Fruit fly (Drosophila melanogaster): Measurements from ENCODE around the gene CG32537.

The CG32537 gene

DNA sequence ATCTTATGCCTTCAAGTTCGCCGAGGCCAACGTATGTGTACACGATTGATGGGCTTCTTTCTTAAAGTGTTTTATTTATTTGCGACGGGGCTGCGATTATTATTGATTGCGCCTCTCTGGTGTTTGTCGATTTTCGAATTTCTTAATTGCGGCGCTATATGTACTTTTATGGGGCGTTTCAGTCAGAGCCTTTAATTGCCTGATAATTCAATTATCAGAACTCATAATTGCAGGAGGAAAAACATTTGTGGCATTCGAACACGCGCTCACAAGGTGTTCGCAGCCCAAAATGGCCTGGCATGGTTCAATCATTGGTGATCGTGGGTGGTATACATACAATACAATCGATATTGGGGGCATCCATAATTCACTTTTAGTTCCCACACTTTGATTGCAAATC, 9.9 kb upstream of the CG32537 start:
- no peak for TF ChIP-seq CG17801 (GFP tag; optimal IDR thresholded peaks at IDR 0.05; ENCODE audit: partially characterized antibody)

DNA sequence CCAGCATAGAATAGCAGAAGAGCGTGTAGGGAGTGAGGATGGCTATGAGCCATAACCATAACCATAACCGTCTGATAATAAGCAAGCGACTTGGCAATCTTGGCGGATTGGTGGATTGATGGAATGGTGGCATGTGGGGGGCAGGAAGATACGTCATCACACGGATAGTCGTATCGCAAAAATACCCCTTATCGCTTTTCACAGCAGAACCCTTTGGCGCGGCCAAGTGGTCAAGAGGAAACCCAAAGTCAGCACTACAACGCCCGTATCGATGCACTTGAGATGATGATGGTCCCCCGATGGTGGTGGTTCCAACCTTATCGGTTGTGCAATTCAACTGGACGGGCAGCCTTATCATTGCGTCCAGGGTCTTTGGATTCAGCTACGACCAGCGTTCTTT, 9.1 kb upstream of the CG32537 start:
- no peak for TF ChIP-seq CG17801 (GFP tag; optimal IDR thresholded peaks at IDR 0.05; ENCODE audit: partially characterized antibody)

DNA sequence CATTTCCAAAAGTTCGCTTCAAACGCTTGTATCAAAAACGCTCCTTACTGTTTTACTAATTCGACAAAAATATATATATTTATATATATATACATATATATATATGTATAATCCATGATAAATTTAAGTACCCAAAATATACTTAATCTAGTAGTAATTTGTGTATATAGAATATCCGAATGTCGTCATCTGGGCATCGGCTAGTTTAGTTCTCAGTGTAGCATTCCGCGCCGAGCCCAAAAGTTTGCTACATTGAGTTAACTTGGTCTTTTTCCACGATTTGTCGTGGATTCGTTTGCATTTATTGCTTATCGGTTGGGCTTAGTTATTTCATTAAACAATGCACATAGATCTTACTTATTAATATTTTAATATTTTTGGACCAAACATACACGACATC, 4.9 kb upstream of the CG32537 start:
- no peak for TF ChIP-seq CG17801 (GFP tag; optimal IDR thresholded peaks at IDR 0.05; ENCODE audit: partially characterized antibody)

DNA sequence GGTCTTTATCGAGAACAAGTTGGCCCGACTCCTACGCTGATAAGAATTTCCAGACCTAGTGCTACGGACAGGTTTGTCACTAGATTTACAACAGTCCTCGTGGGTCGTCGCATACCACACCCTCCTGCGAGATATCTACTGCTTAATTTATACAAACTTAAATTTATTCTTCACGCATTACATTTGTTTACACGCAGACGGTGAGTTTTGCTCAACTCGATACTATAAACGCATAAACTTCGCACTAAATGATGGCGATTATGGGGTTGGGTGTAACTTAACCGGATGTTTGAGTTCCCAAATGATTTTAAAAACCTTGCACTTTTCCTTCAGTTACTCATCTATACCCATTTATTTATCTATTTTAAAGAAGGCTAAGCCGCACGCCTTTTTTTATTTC, 4.3 kb upstream of the CG32537 start:
- TF ChIP-seq CG17801 (GFP tag; optimal IDR thresholded peaks at IDR 0.05; ENCODE audit: partially characterized antibody), result no peak

DNA sequence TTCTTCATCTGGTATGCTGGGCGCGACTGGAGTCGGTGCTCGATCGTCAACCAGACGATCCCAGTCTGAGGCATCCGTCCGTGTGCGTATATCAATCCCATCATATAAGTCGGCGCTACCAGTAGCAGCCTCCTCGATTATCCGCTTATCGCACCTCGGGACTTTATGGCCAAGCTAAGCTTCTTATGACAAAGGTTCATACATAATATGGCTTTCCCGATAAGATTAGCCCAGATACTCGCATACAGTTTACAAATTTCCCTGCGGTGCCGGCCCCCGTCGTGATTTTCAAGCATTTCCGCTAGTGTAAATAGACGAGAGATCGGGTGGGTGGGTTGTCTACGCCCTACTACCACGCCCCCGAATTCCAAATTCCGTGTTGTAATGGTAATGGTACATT, 3.9 kb upstream of the CG32537 start, which contains the start of gene CG8028:
TSS of gene CG8028 (minus strand) at position 101 of the 400 bp plus-strand sequence.
- TF ChIP-seq CG17801 (GFP tag; optimal IDR thresholded peaks at IDR 0.05; ENCODE audit: partially characterized antibody), result no peak

DNA sequence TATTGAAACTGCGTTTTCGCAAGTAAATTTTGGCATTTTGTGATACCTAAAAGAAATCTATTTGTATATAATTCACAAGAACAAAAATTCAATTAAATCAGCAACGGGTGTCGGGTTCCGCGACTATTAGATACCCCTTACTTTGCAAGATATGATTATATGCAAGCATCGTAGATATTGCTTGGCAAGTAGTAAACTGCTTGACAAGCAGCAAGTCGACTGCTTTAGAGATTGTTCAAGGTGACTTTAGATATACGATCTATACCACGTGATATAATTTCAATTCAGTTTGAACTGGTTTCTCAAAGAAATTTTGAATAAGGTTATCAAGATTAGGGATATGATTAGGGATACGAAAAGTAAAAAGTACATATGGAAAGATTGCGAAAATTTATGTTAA, 2.1 kb upstream of the CG32537 start:
- TF ChIP-seq CG17801 (GFP tag; optimal IDR thresholded peaks at IDR 0.05; ENCODE audit: partially characterized antibody), result no peak

DNA sequence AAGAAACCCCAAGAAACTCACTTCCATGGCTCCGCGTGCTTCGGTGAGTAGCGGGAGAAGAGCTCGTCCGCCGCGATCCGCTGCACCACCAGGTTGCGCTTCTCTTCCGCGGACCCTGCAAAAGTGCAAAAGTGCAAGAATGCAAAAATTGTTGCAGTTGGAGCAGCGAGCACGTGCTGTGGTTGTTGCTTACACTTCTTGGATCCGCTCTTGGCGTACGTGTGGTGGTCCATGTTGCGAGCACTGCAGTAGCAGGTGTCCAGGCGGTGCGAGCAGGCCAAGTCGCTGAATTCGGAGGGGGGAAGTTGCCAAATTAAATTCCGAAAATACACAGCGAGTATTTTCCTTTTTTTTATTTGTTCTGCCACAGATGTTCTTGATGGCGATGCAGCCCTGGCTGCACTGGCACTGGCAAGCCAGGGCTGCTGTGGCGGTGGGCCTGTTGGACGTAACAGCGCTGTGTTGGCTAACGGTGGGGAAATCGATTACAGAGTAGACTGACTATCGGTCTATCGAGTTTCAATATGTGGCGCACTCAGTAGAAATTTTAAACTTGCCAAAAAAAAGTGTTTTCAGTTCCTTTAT, 7.8 kb downstream of the CG32537 start, which contains the start of gene CG8010:
TSS of gene CG8010 (minus strand) at position 413 of the 585 bp plus-strand sequence.
- TF ChIP-seq CG17801 (GFP tag; optimal IDR thresholded peaks at IDR 0.05; ENCODE audit: partially characterized antibody), result peak; percentile 78

DNA sequence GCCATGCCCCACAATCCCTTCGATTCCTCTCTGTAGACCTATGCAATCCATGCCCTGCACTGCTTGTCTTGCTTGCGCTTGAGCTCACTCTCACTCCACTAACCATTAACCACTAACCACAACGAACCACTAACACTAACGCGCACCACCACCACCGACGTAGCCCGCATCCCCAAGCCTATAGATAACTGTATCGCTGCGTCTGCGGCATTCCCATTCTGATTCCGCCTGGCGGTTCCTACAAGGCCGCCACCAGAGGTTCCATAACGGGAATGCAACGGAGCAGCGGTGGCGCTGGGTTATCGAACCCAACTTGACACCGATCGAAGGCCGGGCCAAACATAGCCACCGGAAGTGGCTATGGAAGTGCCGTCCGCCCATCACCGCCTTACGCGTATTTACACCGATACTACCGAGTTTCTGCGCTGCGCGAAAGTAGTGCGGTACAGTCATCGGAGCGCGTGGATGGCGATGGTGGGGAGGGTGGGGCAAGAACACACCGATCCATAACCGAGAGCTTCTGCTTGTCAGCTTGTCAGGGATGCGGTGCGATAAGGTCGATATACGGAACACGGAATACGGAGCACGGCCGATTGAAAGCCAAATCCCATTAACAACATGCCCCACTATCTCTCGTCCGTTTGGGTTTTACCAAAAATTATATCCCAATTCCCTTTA, 10.4 kb downstream of the CG32537 start:
- TF ChIP-seq CG17801 (GFP tag; optimal IDR thresholded peaks at IDR 0.05; ENCODE audit: partially characterized antibody), result no peak

DNA sequence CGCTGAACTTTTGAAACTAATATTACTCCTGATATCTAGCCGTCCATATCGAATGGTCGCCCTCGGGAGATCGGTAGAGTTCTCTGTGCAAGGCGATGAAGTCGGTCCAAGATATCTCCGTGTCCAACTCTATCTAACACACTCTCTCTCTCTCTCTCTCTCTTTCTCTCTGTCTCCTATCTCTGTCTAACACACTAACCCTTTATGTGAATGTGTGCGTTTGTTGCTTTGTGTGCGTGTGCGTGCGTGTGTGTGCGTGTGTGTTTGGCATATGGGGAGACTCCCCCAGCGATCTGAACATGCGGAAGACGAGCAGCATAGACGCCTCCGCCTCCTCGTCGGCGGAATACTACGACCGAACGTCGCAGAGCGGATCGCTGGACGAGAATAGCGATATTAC, 11.9 kb downstream of the CG32537 start:
- TF ChIP-seq CG17801 (GFP tag; optimal IDR thresholded peaks at IDR 0.05; ENCODE audit: partially characterized antibody), result no peak

DNA sequence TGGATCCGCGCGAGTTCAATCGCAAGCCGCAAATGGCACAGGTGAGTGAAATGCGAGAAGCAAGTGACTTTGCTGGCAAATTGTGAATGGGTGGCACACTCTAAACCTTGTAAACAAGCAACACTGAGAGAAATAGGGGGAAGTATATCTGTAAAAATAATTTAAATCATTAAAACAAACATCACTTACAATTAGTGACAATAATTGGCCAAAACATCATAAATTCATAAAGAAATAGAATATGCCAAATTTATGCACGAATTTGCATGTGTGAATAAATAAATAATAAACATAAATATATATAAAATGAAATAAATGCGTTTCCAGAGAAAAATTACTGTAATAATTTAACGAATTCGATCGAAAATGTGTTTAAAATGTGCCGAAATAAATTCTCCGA, 13.8 kb downstream of the CG32537 start:
- peak; percentile 49 for TF ChIP-seq CG17801 (GFP tag; optimal IDR thresholded peaks at IDR 0.05; ENCODE audit: partially characterized antibody)

DNA sequence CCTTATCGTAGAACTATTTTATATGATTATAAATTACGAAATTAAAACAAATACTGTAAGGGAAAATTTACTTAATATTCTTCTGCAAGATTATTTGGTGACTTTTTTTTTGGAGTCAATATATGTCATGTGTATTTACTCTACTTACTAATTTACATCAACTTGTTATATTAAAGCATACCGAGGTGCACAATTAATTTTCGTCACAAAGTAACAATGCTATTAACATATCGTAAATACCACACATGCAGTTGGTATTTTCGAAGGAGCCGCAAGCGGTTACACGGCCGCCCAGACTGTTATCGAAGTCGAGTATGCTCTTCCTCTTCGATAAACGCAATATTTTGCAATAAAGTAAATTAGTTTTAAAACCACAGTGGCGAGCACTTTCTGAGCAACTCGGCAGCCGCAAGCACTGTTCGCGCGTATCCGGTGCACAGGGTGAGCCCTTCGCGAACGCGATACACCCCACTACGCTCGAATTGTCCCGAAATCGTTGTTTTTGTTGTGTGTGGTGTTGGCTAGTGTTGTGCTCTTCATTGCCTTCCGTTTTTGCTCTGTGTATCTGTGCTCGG, 14.7 kb downstream of the CG32537 start, which contains the start of gene Vav:
TSS of gene Vav (plus strand) at position 293 of the 575 bp plus-strand sequence.
- peak; percentile 38 for TF ChIP-seq CG17801 (GFP tag; optimal IDR thresholded peaks at IDR 0.05; ENCODE audit: partially characterized antibody)

DNA sequence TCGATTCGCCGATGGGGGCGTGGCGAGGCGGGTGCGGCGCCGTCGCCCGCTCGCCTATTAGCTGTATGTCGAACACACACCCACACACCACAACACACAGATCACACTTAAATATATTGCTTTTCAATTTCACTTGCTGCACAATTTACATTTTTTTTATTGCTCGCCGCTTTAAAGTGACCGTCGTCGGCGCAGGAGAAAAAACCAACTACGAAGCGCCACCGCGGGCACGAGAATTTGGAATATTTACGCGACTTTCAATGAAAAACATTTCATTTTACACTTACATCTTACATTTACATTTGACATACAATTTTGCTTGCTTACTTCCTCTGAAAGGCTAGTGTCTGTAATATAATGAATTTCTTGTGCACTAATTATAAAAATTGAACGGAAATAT, 15.3 kb downstream of the CG32537 start, which contains the start of gene rictor:
TSS of gene rictor (minus strand) at position 170 of the 400 bp plus-strand sequence.
- no peak for TF ChIP-seq CG17801 (GFP tag; optimal IDR thresholded peaks at IDR 0.05; ENCODE audit: partially characterized antibody)

DNA sequence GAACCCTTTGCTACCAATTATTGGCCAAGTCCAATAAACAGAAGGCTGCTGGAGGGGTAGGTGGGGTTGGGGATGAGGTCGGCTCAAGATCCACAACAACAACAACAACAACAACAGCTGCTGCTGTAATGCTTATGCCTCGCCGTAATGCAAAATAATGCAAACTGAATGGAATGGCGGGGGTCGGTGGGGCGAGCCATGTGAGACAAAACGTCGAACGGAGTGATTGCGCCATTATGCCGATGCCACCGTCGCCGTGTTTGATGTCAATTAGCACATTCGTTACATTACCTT, 15.7 kb downstream of the CG32537 start:
- TF ChIP-seq CG17801 (GFP tag; optimal IDR thresholded peaks at IDR 0.05; ENCODE audit: partially characterized antibody), result no peak

DNA sequence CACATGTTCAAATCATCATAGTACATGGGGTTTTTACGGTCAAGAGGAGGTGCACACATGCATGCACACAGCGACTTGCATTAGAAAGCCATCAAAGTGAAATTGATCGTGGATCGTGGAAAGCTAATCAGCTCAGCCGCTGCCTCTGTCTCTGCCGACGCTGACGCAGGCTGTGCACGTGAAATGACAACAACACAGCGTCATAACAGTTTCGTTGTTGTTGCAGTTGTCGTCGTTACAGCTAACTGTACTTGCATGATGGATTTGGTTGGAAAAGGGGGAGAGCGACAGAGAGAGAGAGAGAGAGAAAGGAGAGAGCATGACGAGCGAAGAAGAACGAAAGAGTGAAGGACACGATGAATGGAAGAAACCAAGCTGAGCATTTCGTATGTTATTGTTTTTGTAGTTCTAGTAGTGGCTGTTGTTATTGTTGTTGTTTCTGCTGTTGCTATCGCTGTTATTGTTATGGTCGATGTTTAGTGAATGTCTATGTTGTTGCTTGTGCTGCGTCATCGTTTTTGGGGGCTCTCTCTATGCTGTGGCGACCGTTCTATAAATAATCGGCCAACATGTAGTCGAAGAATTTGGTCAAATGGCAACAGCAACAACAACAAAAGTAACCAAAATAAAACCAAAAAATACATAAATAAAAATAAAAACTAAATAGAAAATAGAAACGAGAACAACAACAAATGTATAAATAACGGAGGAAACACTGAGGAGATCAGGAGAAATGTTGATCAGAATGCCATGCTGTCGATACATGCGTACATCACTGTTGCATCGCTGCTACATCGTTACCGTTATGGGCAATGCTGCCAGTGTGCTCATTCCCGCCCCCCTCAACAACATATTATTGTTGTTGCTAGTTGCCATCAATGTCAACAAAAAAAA, 16.3 kb downstream of the CG32537 start:
- TF ChIP-seq CG17801 (GFP tag; optimal IDR thresholded peaks at IDR 0.05; ENCODE audit: partially characterized antibody), result no peak

DNA sequence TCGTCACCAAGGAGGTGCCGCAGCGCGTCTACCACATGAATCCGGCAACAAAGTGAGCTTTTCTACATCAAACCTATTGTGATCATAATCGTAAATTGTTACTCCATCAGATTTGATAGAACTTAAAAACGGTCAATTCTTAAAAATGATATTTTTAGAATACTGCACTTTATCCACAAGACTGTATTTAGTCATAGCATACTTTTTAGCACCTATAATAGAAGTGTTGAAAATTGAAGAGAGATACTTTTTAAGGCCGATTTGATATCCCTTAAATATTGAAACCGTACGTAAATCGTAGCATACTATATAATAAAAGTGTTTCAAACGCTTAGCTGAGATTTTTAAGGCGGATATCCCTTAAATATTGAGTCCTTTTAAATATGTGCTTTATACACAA, 26.2 kb downstream of the CG32537 start:
- TF ChIP-seq CG17801 (GFP tag; optimal IDR thresholded peaks at IDR 0.05; ENCODE audit: partially characterized antibody), result no peak

All from ovary, adult (tissue).